Worm (Caenorhabditis elegans) whole organism, L3 larva: ENCODE measurements around the gene F07H5.13.

Source experiments
- ceh-82 ChIP-seq: fragments of 150-350 bp; optimal IDR thresholded peaks from 2 replicates; lab custom pipeline; 2014; ENCODE audit warnings: missing biosample characterization, missing genetic modification characterization
- egl-27 ChIP-seq: sonication (generic microtip); optimal IDR thresholded peaks from 4 replicates; lab custom pipeline; 2017; ENCODE audit warnings: missing biosample characterization, missing genetic modification reagents, missing genetic modification characterization
- lin-39 ChIP-seq: fragments of 150-350 bp; optimal IDR thresholded peaks from 2 replicates; lab custom pipeline; 2018; ENCODE audit warnings: missing biosample characterization, missing genetic modification reagents, missing genetic modification characterization
- nhr-11 ChIP-seq: fragments of 150-350 bp; optimal IDR thresholded peaks from 2 replicates; lab custom pipeline; 2014; ENCODE audit warnings: missing biosample characterization, missing genetic modification characterization
- pqm-1 ChIP-seq: fragments of 150-350 bp; optimal IDR thresholded peaks from 2 replicates; lab custom pipeline; 2017; ENCODE audit warnings: missing biosample characterization, missing genetic modification characterization, inconsistent platforms
- skn-1 ChIP-seq: fragments of 150-350 bp; optimal IDR thresholded peaks from 2 replicates; lab custom pipeline; 2014; ENCODE audit warnings: missing biosample characterization, missing genetic modification characterization
- snpc-4 ChIP-seq: fragments of 150-350 bp; optimal IDR thresholded peaks from 2 replicates; lab custom pipeline; 2014; ENCODE audit warnings: missing biosample characterization, missing genetic modification characterization
- unc-62 ChIP-seq: fragments of 150-350 bp; sonication (generic microtip); optimal IDR thresholded peaks from 4 replicates; lab custom pipeline; 2014; ENCODE audit warnings: missing biosample characterization, missing genetic modification reagents, missing genetic modification characterization

DNA sequence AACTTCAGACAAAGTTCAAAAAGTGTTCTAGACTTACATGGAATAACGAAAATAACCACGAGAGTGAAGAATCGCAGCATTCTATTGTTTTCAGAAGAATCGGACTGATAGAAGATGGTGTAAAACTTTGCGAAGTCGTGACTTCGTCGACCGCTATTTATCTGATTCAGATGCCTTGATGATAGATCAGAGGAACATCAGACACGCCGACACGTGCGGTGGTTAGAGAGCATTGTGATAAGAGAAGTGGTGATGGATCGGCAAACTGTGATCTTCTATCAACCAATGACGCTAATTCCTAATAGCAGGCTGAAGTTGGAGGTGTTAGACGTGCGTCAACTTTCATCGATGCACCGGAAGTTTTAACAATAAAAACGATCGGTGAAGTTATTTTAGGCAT is 27.9 kb downstream of the F07H5.13 start:
- no peak for TF ChIP-seq lin-39 (tag; lab: Kevin White, UChicago)
- TF ChIP-seq pqm-1 (tag; lab: Kevin White, UChicago): no peak
- no peak for TF ChIP-seq unc-62 (GFP tag; lab: Kevin White, UChicago)
- no peak for TF ChIP-seq skn-1 (tag; lab: Kevin White, UChicago)
- no peak for TF ChIP-seq snpc-4 (tag; lab: Kevin White, UChicago)
- no peak for TF ChIP-seq nhr-11 (tag; lab: Kevin White, UChicago)
- TF ChIP-seq egl-27 (tag; lab: Kevin White, UChicago): peak; percentile 35
- no peak for TF ChIP-seq ceh-82 (tag; lab: Kevin White, UChicago)
